Fruit fly (Drosophila melanogaster): ENCODE results near the gene pzg.

dm6 chr3L:21294202-21294601 is 8.3 kb downstream of the pzg start, which contains the start of gene Cpr78Cb:
- no peak for TF ChIP-seq cic (GFP tag; optimal IDR thresholded peaks at IDR 0.05)
- no peak for TF ChIP-seq bab1 (GFP tag; optimal IDR thresholded peaks at IDR 0.05)
- TF ChIP-seq pad (GFP tag; optimal IDR thresholded peaks at IDR 0.05) = no peak
- no peak for TF ChIP-seq toe (GFP tag; optimal IDR thresholded peaks at IDR 0.05)
- TF ChIP-seq Crg-1 (GFP tag; optimal IDR thresholded peaks at IDR 0.05) = no peak
- no peak for TF ChIP-seq CG14711 (tag; optimal IDR thresholded peaks at IDR 0.05)
- no peak for TF ChIP-seq tj (GFP tag; optimal IDR thresholded peaks at IDR 0.05)
- no peak for TF ChIP-seq Mnt (GFP tag; optimal IDR thresholded peaks at IDR 0.05)
- no peak for TF ChIP-seq kay (GFP tag; ENCODE audit: borderline replicate concordance)
- TF ChIP-seq CG11617 (GFP tag; optimal IDR thresholded peaks at IDR 0.05) = no peak
- no peak for TF ChIP-seq CG1620 (GFP tag; optimal IDR thresholded peaks at IDR 0.05)
- TF ChIP-seq ovo (GFP tag; optimal IDR thresholded peaks at IDR 0.05) = no peak

All from whole organism, adult.